Fruit fly (Drosophila melanogaster): Measurements from ENCODE around the gene Cdep.

Gene Cdep

DNA sequence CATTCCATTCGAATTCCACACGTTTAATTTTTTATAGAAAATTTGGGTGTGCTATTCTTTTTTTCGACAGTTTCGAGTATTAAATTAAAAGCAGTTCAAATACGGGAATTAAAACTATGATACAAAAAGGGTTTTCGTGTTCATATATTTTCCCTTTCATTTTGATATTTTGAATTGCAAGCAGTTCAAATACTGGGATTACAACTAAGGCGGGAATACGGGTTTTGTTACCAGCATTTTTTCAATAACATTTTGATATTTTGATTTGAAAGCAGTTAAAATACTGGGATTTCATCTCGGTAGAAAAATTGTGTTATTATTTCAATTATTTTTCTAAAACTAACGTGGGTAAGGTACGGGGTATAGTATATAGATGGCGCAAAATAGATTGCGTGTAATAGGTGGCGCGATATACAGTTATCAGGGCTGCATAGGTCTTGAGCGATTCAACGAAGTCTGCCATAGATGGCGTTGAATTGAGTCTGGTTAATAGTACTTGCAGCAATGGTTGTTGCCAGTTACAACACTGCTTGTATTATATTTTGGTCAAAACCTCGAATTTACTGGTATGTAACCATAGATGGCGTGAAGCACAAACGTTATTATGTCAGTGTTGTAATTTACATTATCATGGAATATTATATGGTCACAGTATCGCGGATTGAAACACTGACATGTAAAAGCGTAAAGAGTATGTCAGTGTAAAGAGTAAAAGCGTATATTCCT, 60.2 kb downstream of the Cdep start (continued):
- TF ChIP-seq Ssrp (tag; optimal IDR thresholded peaks at IDR 0.05) (no peak), CG5953 (GFP tag; IDR thresholded peaks at IDR 0.05) (no peak; the same call in 1 of the 2 replicates), zen (tag; optimal IDR thresholded peaks at IDR 0.05) (peak; percentile 43), Oaz (GFP tag; IDR thresholded peaks at IDR 0.05) (0 out of 2 replicates have a peak, but pooled peaks have one; percentile 31), Sox102F (GFP tag; optimal IDR thresholded peaks at IDR 0.05) (peak; percentile 55), Sin3A (optimal IDR thresholded peaks at IDR 0.05) (no peak), CG2120 (GFP tag; optimal IDR thresholded peaks at IDR 0.05) (peak; percentile 69), sisA (GFP tag; IDR thresholded peaks at IDR 0.05) (peak; percentile 76), CkIIα-i1 (GFP tag; IDR thresholded peaks at IDR 0.05) (no peak), CG10431 (GFP tag; optimal IDR thresholded peaks at IDR 0.05) (no peak), eve (GFP tag; optimal IDR thresholded peaks at IDR 0.05) (no peak), insv (GFP tag; optimal IDR thresholded peaks at IDR 0.05) (peak in 1 of 2 experiments; percentile 82), CG8388 (GFP tag; optimal IDR thresholded peaks at IDR 0.05) (no peak), CG34224 (GFP tag; IDR thresholded peaks at IDR 0.05; ENCODE audit: partially characterized antibody) (no peak), CG17186 (GFP tag; optimal IDR thresholded peaks at IDR 0.05) (no peak), Hand (GFP tag; optimal IDR thresholded peaks at IDR 0.05) (no peak), CG2712 (tag; optimal IDR thresholded peaks at IDR 0.05) (peak; percentile 58), BEAF-32 (GFP tag; optimal IDR thresholded peaks at IDR 0.05) (peak; percentile 7), Elba2 (GFP tag; optimal IDR thresholded peaks at IDR 0.05) (no peak), Taf1 (GFP tag; IDR thresholded peaks at IDR 0.05) (peak; percentile 34; the same call in 1 of the 2 replicates), CG7556 (GFP tag; optimal IDR thresholded peaks at IDR 0.05) (no peak), cato (GFP tag; optimal IDR thresholded peaks at IDR 0.05; ENCODE audit: borderline replicate concordance) (no peak), Oli (tag; optimal IDR thresholded peaks at IDR 0.05) (no peak), dpn (GFP tag; optimal IDR thresholded peaks at IDR 0.05) (peak; percentile 62 to 73), ap (GFP tag; IDR thresholded peaks at IDR 0.05) (no peak), klu (GFP tag; IDR thresholded peaks at IDR 0.05) (no peak), CG10147 (GFP tag; optimal IDR thresholded peaks at IDR 0.05) (peak; percentile 31), p53 (GFP tag; optimal IDR thresholded peaks at IDR 0.05) (peak; percentile 7), psq (GFP tag; optimal IDR thresholded peaks at IDR 0.05) (peak; percentile 6), lov (optimal IDR thresholded peaks at IDR 0.05) (no peak), lov (GFP tag; IDR thresholded peaks at IDR 0.05) (no peak), grn (GFP tag; optimal IDR thresholded peaks at IDR 0.05) (no peak), CG9609 (GFP tag; optimal IDR thresholded peaks at IDR 0.05) (peak; percentile 34), lilli (GFP tag; optimal IDR thresholded peaks at IDR 0.05) (peak; percentile 61), CG10959 (GFP tag; IDR thresholded peaks at IDR 0.05) (peak; percentile 60; the same call in 1 of the 2 replicates), CG11247 (GFP tag; IDR thresholded peaks at IDR 0.05) (peak; percentile 85), GATAe (GFP tag; conservative IDR thresholded peaks at IDR 0.05) (no peak), Ptx1 (GFP tag; IDR thresholded peaks at IDR 0.05) (peak; percentile 76), CG11093 (GFP tag; IDR thresholded peaks at IDR 0.05) (no peak), sima (GFP tag; optimal IDR thresholded peaks at IDR 0.05) (no peak), CG13775 (GFP tag; optimal IDR thresholded peaks at IDR 0.05) (no peak), CG30020 (tag; optimal IDR thresholded peaks at IDR 0.05) (no peak), Hey (tag; optimal IDR thresholded peaks at IDR 0.05) (no peak), gro (GFP tag; optimal IDR thresholded peaks at IDR 0.05) (peak; percentile 1), wdn (GFP tag; IDR thresholded peaks at IDR 0.05) (no peak), CG10979 (tag; optimal IDR thresholded peaks at IDR 0.05) (peak; percentile 63), Tbp (GFP tag; optimal IDR thresholded peaks at IDR 0.05) (no peak), ato (GFP tag; IDR thresholded peaks at IDR 0.05; ENCODE audit: partially characterized antibody) (no peak), Lhr (GFP tag; optimal IDR thresholded peaks at IDR 0.05) (peak; percentile 93), Chrac-16 (GFP tag; optimal IDR thresholded peaks at IDR 0.05) (peak; percentile 81), Camta (GFP tag; optimal IDR thresholded peaks at IDR 0.05) (peak; percentile 60)
